Worm (Caenorhabditis elegans) whole organism, L3 larva: ENCODE data around the gene T28C6.10.

Experiments
- ama-1 ChIP-seq: fragments of 150-350 bp; optimal IDR thresholded peaks from 2 replicates; lab custom pipeline; 2018
- ceh-82 ChIP-seq: fragments of 150-350 bp; optimal IDR thresholded peaks from 2 replicates; lab custom pipeline; 2014; ENCODE audit warnings: missing biosample characterization, missing genetic modification characterization
- elt-2 ChIP-seq: sonication (generic microtip); optimal IDR thresholded peaks from 2 replicates; lab custom pipeline; 2016; ENCODE audit warnings: missing genetic modification reagents, mild to moderate bottlenecking, missing genetic modification characterization, missing compliant biosample characterization
- fos-1 ChIP-seq: fragments of 150-350 bp; optimal IDR thresholded peaks from 2 replicates; lab custom pipeline; 2014; ENCODE audit warnings: missing biosample characterization, missing genetic modification characterization
- lin-15B ChIP-seq: fragments of 150-350 bp; optimal IDR thresholded peaks from 2 replicates; lab custom pipeline; 2014; ENCODE audit warnings: missing biosample characterization, missing genetic modification characterization
- pha-4 ChIP-seq: fragments of 150-350 bp; optimal IDR thresholded peaks from 2 replicates; lab custom pipeline; 2014; ENCODE audit warnings: missing biosample characterization, missing genetic modification reagents, missing genetic modification characterization
- unc-62 ChIP-seq: fragments of 150-350 bp; sonication (generic microtip); optimal IDR thresholded peaks from 4 replicates; lab custom pipeline; 2014; ENCODE audit warnings: missing biosample characterization, missing genetic modification reagents, missing genetic modification characterization

- TF ChIP-seq pha-4 (no peak), unc-62 (GFP tag; lab: Kevin White, UChicago) (no peak), ceh-82 (tag; lab: Kevin White, UChicago) (no peak), elt-2 (no peak), fos-1 (tag; lab: Kevin White, UChicago) (no peak), lin-15B (tag; lab: Kevin White, UChicago) (no peak), ama-1 (lab: Kevin White, UChicago) (no peak)
These were observed 1.7 kb upstream of the T28C6.10 start, which contains the start of gene grsp-2 for ce11 chrIV:8816029-8816428.
